Fruit fly (Drosophila melanogaster) whole organism, pupa: ENCODE measurements around the gene Slimp.

Experiments
- CG10348 ChIP-seq: fragments of 200-800 bp; sonication (Bioruptor generic); IDR thresholded peaks from 2 replicates; pipeline ENCODE4 v1.3.6; 2022; ENCODE audit warnings: missing biosample characterization, missing genetic modification characterization
- CG12605 ChIP-seq: fragments of 200-800 bp; sonication (Bioruptor generic); IDR thresholded peaks from 2 replicates; pipeline ENCODE4 v1.3.6; 2022; ENCODE audit warnings: missing biosample characterization, missing genetic modification characterization
- CG13204 ChIP-seq: fragments of 200-800 bp; sonication (Bioruptor generic); optimal IDR thresholded peaks from 2 replicates; lab custom pipeline; 2018; ENCODE audit warnings: missing biosample characterization, mild to moderate bottlenecking, missing genetic modification characterization, moderate library complexity
- CG14655 ChIP-seq: fragments of 200-800 bp; sonication (Bioruptor generic); optimal IDR thresholded peaks from 3 replicates; lab custom pipeline; 2017; ENCODE audit warnings: mild to moderate bottlenecking, missing biosample characterization, missing genetic modification reagents, missing genetic modification characterization
- CG15710 ChIP-seq: fragments of 200-800 bp; sonication (Bioruptor generic); optimal IDR thresholded peaks from 2 replicates; lab custom pipeline; 2018; ENCODE audit warnings: missing biosample characterization, mild to moderate bottlenecking, missing genetic modification characterization, moderate library complexity
- CG17806 ChIP-seq: fragments of 200-800 bp; sonication (Bioruptor generic); optimal IDR thresholded peaks from 2 replicates; lab custom pipeline; 2018; ENCODE audit warnings: missing biosample characterization, mild to moderate bottlenecking, missing genetic modification characterization, moderate library complexity
- CG32121 ChIP-seq: fragments of 200-800 bp; sonication (Bioruptor generic); IDR thresholded peaks from 2 replicates; pipeline ENCODE4 v1.3.6; 2022; ENCODE audit warnings: missing biosample characterization, missing genetic modification characterization
- CG34367 ChIP-seq: fragments of 200-800 bp; sonication (Bioruptor generic); optimal IDR thresholded peaks from 2 replicates; lab custom pipeline; 2018; ENCODE audit warnings: missing biosample characterization, mild to moderate bottlenecking, missing genetic modification characterization
- CG4496 ChIP-seq: fragments of 200-800 bp; sonication (Bioruptor generic); IDR thresholded peaks from 3 replicates; pipeline ENCODE4 v1.3.6; 2022; ENCODE audit warnings: missing biosample characterization, missing genetic modification characterization
- CG8159 ChIP-seq: fragments of 200-800 bp; sonication (Bioruptor generic); optimal IDR thresholded peaks from 3 replicates; lab custom pipeline; 2018; ENCODE audit warnings: missing biosample characterization, mild to moderate bottlenecking, missing genetic modification characterization, moderate library complexity
- CG8301 ChIP-seq: fragments of 200-800 bp; sonication (Bioruptor generic); optimal IDR thresholded peaks from 2 replicates; lab custom pipeline; 2018; ENCODE audit warnings: missing biosample characterization, mild to moderate bottlenecking, missing genetic modification characterization
- CG9948 ChIP-seq: fragments of 200-800 bp; sonication (Bioruptor generic); optimal IDR thresholded peaks from 2 replicates; lab custom pipeline; 2018; ENCODE audit warnings: missing biosample characterization, mild to moderate bottlenecking, missing genetic modification characterization, moderate library complexity
- D1 ChIP-seq: fragments of 200-800 bp; sonication (Bioruptor generic); optimal IDR thresholded peaks from 2 replicates; lab custom pipeline; 2018; ENCODE audit warnings: missing biosample characterization, mild to moderate bottlenecking, missing genetic modification characterization, moderate library complexity
- EcR ChIP-seq: fragments of 200-800 bp; sonication (Bioruptor generic); optimal IDR thresholded peaks from 3 replicates; lab custom pipeline; 2019; ENCODE audit warnings: missing biosample characterization, missing genetic modification characterization, mild to moderate bottlenecking, moderate library complexity, missing genetic modification reagents
- Ets98B ChIP-seq: fragments of 200-800 bp; sonication (Bioruptor generic); IDR thresholded peaks from 2 replicates; pipeline ENCODE4 v1.3.6; 2022; ENCODE audit warnings: missing biosample characterization, missing genetic modification characterization
- Pif1A ChIP-seq: fragments of 200-800 bp; sonication (Bioruptor generic); optimal IDR thresholded peaks from 3 replicates; lab custom pipeline; 2016; ENCODE audit warnings: missing biosample characterization, missing genetic modification characterization
- Pif1B ChIP-seq: fragments of 200-800 bp; sonication (Bioruptor generic); optimal IDR thresholded peaks from 3 replicates; lab custom pipeline; 2016; ENCODE audit warnings: missing biosample characterization, missing genetic modification characterization
- Snoo ChIP-seq: fragments of 200-800 bp; sonication (Bioruptor generic); optimal IDR thresholded peaks from 3 replicates; lab custom pipeline; 2017; ENCODE audit warnings: missing biosample characterization, mild to moderate bottlenecking, missing genetic modification characterization, inconsistent platforms
- fd96Ca ChIP-seq: fragments of 200-800 bp; sonication (Bioruptor generic); IDR thresholded peaks from 3 replicates; pipeline ENCODE4 v1.3.6; 2022; ENCODE audit warnings: missing biosample characterization, missing genetic modification characterization
- gl ChIP-seq: fragments of 200-800 bp; sonication (Bioruptor generic); optimal IDR thresholded peaks from 2 replicates; lab custom pipeline; 2018; ENCODE audit warnings: missing biosample characterization, mild to moderate bottlenecking, missing genetic modification characterization
- rn ChIP-seq: fragments of 200-800 bp; sonication (Bioruptor generic); IDR thresholded peaks from 2 replicates; pipeline ENCODE4 v1.3.6; 2022; ENCODE audit warnings: missing biosample characterization, missing genetic modification characterization

Slimp gene

DNA sequence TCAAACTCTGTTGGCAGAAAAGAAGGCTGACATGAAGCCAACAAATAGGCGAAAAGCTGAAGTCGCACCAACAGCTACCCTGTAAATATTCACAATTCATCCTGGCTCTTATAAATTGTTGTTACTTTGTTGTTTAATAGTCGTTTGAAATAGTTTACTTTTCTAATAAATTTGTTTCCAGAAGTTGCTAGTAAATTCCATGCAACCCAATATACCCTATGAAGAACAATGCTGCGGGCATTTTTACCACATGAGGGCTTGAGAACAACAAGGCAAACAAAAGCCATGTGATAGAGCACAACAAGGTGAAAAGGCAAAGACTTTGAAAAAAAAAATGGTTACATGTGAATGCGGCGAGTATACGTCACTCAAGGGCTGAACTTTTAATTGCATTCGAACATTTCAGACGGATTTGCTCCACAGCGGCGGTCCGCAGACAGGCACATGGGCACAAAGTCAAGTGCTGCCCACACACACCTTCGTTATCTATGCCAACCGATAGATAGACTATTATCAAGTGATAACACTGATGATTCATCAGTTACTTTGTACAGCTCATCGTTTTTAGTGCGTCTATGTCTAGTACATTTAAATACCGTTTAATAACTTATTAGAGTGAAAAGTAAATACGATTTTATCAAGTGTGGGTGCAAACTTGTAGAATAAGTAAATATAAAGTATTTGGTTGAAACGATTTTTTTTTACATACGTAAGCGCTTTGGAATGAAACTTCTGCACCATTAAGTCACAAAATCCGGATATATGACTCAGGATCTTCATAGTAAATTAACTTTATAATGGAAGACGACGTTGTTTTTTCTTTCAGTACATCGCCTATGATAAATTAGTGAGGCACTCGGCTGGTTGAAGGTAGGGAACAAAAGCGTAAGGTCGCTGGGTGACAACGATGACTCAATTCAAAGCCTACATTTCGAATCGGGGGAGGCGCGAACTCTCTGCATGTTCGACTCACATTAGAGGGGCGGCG is 49.4 kb downstream of the Slimp start:
- TF ChIP-seq CG14655: peak; percentile 74
- 0 out of 2 replicates have a peak, but pooled peaks have one; percentile 41 for TF ChIP-seq rn (GFP tag; lab: Robert Waterston, UW)
- TF ChIP-seq CG4496 (GFP tag; lab: Robert Waterston, UW): peak; percentile 75
- TF ChIP-seq CG15710: peak; percentile 62
- peak; percentile 76 for TF ChIP-seq Pif1A (GFP tag; lab: Kevin White, UChicago)
- TF ChIP-seq CG12605: peak; percentile 76
- TF ChIP-seq Ets98B (GFP tag; lab: Robert Waterston, UW): peak; percentile 81
- peak; percentile 48 for TF ChIP-seq CG34367 (tag; lab: Kevin White, UChicago)
- TF ChIP-seq Pif1B (GFP tag; lab: Kevin White, UChicago): peak; percentile 58
- TF ChIP-seq CG8159: peak; percentile 58
- peak; percentile 38 for TF ChIP-seq Snoo
- TF ChIP-seq CG8301 (tag; lab: Kevin White, UChicago): peak; percentile 70
- no peak for TF ChIP-seq D1 (tag; lab: Kevin White, UChicago)
- no peak for TF ChIP-seq CG13204 (GFP tag; lab: Kevin White, UChicago)
- peak; percentile 47 for TF ChIP-seq EcR (GFP tag; lab: Kevin White, UChicago)
- TF ChIP-seq CG10348 (GFP tag; lab: Robert Waterston, UW): no peak
- TF ChIP-seq CG17806 (tag; lab: Kevin White, UChicago): peak; percentile 55
- TF ChIP-seq CG32121 (GFP tag; lab: Robert Waterston, UW): peak; percentile 79; the same call in 1 of the 2 replicates
- peak; percentile 28 for TF ChIP-seq gl (tag; lab: Kevin White, UChicago)
- peak; percentile 85 for TF ChIP-seq fd96Ca (GFP tag; lab: Robert Waterston, UW)
- peak; percentile 59 for TF ChIP-seq CG9948 (tag; lab: Kevin White, UChicago)
